Fruit fly (Drosophila melanogaster) whole organism, wandering third instar larva: Measurements from ENCODE around the gene CG9933.

Experiments
- Abd-B ChIP-seq: fragments of >200 bp; optimal IDR thresholded peaks from 2 replicates; lab custom pipeline; 2017; ENCODE audit warnings: missing biosample characterization, missing genetic modification characterization
- CG9705 ChIP-seq: fragments of 200-800 bp; sonication (Bioruptor generic); optimal IDR thresholded peaks from 2 replicates; lab custom pipeline; 2018; ENCODE audit warnings: missing biosample characterization, mild to moderate bottlenecking, missing genetic modification characterization
- CrebA ChIP-seq: fragments of 200-800 bp; sonication (Bioruptor generic); optimal IDR thresholded peaks from 2 replicates; lab custom pipeline; 2016; ENCODE audit warnings: missing biosample characterization, mild to moderate bottlenecking, missing genetic modification characterization, borderline replicate concordance
- Dif ChIP-seq: fragments of 200-275, 200-300 bp; sonication (Bioruptor generic); optimal IDR thresholded peaks from 2 replicates; lab custom pipeline; 2018; ENCODE audit warnings: missing biosample characterization, missing genetic modification characterization; ENCODE audit not compliant: partially characterized antibody
- Hnf4 ChIP-seq: fragments of 200-800 bp; sonication (Bioruptor generic); optimal IDR thresholded peaks from 2 replicates; lab custom pipeline; 2016; ENCODE audit warnings: missing biosample characterization, mild to moderate bottlenecking, missing genetic modification characterization
- Hr78 ChIP-seq: fragments of >200 bp; optimal IDR thresholded peaks from 2 replicates; lab custom pipeline; 2017; ENCODE audit warnings: missing biosample characterization, missing genetic modification characterization
- Jra ChIP-seq: sonication (Bioruptor generic); optimal IDR thresholded peaks from 2 replicates; lab custom pipeline; 2016; ENCODE audit warnings: missing biosample characterization, missing genetic modification characterization
- Mio ChIP-seq: sonication (Bioruptor generic); optimal IDR thresholded peaks from 2 replicates; lab custom pipeline; 2016; ENCODE audit warnings: missing biosample characterization, missing genetic modification characterization
- Myc ChIP-seq: fragments of >200 bp; optimal IDR thresholded peaks from 2 replicates; lab custom pipeline; 2017
- N ChIP-seq: fragments of >200 bp; optimal IDR thresholded peaks from 2 replicates; lab custom pipeline; 2018; ENCODE audit warnings: missing biosample characterization, missing external identifiers, missing genetic modification characterization
- OdsH ChIP-seq: fragments of 200-800 bp; sonication (Bioruptor generic); optimal IDR thresholded peaks from 2 replicates; lab custom pipeline; 2016; ENCODE audit warnings: missing biosample characterization, mild to moderate bottlenecking, missing genetic modification characterization
- Rel ChIP-seq, 2 experiments: fragments of 200-800 bp; sonication (Bioruptor generic) in 1 of 2; optimal IDR thresholded peaks; 2 replicates in 1 of 2; 3 replicates in 1 of 2; lab custom pipeline; 2016 to 2019; ENCODE audit warnings: mild to moderate bottlenecking in 2 of 2, missing biosample characterization in 2 of 2, missing genetic modification characterization in 2 of 2, moderate library complexity in 1 of 2
- Sp1 ChIP-seq: fragments of 200-800 bp; sonication (Bioruptor generic); optimal IDR thresholded peaks from 3 replicates; lab custom pipeline; 2019; ENCODE audit warnings: missing biosample characterization, mild to moderate bottlenecking, missing genetic modification characterization, moderate library complexity
- Vsx2 ChIP-seq: fragments of 200-300, 225-300 bp; sonication (Bioruptor generic); optimal IDR thresholded peaks from 2 replicates; lab custom pipeline; 2018; ENCODE audit warnings: missing biosample characterization, missing genetic modification characterization; ENCODE audit not compliant: partially characterized antibody
- br ChIP-seq: fragments of 200-800 bp; sonication (Bioruptor generic); optimal IDR thresholded peaks from 2 replicates; lab custom pipeline; 2016; ENCODE audit warnings: missing biosample characterization, missing genetic modification characterization
- brk ChIP-seq: fragments of 200-800 bp; sonication (Bioruptor generic); optimal IDR thresholded peaks from 2 replicates; lab custom pipeline; 2016; ENCODE audit warnings: missing biosample characterization, mild to moderate bottlenecking, missing genetic modification characterization
- dl ChIP-seq, 2 experiments: fragments of 175-275, 200-275 bp in 1 of 2; fragments of 200-275 bp in 1 of 2; sonication (Bioruptor generic); optimal IDR thresholded peaks; lab custom pipeline; 2018; ENCODE audit warnings: mild to moderate bottlenecking in 2 of 2, missing biosample characterization in 2 of 2, missing genetic modification characterization in 2 of 2, moderate library complexity in 2 of 2; ENCODE audit not compliant: partially characterized antibody in 2 of 2, insufficient read depth in 1 of 2
- ey ChIP-seq: fragments of 200-800 bp; sonication (Bioruptor generic); optimal IDR thresholded peaks from 2 replicates; lab custom pipeline; 2016; ENCODE audit warnings: missing biosample characterization, missing genetic modification characterization
- foxo ChIP-seq, 2 experiments: fragments of 200-800 bp; sonication (Bioruptor generic); optimal IDR thresholded peaks; 2 replicates in 1 of 2; 3 replicates in 1 of 2; lab custom pipeline; 2016 to 2017; ENCODE audit warnings: missing biosample characterization in 2 of 2, missing genetic modification characterization in 2 of 2
- fru ChIP-seq: fragments of 200-800 bp; sonication (Bioruptor generic); optimal IDR thresholded peaks from 3 replicates; lab custom pipeline; 2016; ENCODE audit warnings: missing biosample characterization, mild to moderate bottlenecking, missing genetic modification characterization
- h ChIP-seq: fragments of 200-800 bp; sonication (Bioruptor generic); optimal IDR thresholded peaks from 3 replicates; lab custom pipeline; 2016; ENCODE audit warnings: missing biosample characterization, mild to moderate bottlenecking, missing genetic modification characterization
- jim ChIP-seq: fragments of 175-275, 200-325 bp; sonication (Bioruptor generic); optimal IDR thresholded peaks from 2 replicates; lab custom pipeline; 2016; ENCODE audit warnings: missing biosample characterization, mild to moderate bottlenecking, missing genetic modification characterization
- lola ChIP-seq: fragments of >200 bp; optimal IDR thresholded peaks from 2 replicates; lab custom pipeline; 2017; ENCODE audit warnings: missing biosample characterization, missing genetic modification characterization
- pan ChIP-seq: fragments of >200 bp; optimal IDR thresholded peaks from 2 replicates; lab custom pipeline; 2017
- psq ChIP-seq: fragments of 200-800 bp; sonication (Bioruptor generic); optimal IDR thresholded peaks from 3 replicates; lab custom pipeline; 2017; ENCODE audit warnings: missing biosample characterization, mild to moderate bottlenecking, missing genetic modification characterization, moderate library complexity
- sage ChIP-seq: fragments of 200-800 bp; sonication (Bioruptor generic); optimal IDR thresholded peaks from 2 replicates; lab custom pipeline; 2016; ENCODE audit warnings: missing biosample characterization, mild to moderate bottlenecking, missing genetic modification characterization
- sv ChIP-seq: fragments of 200-800 bp; sonication (Bioruptor generic); optimal IDR thresholded peaks from 3 replicates; lab custom pipeline; 2016; ENCODE audit warnings: missing biosample characterization, missing genetic modification characterization
- tai ChIP-seq: sonication (Bioruptor generic); optimal IDR thresholded peaks from 2 replicates; lab custom pipeline; 2016; ENCODE audit warnings: missing biosample characterization, missing genetic modification characterization
- usp ChIP-seq: fragments of >200 bp; optimal IDR thresholded peaks from 2 replicates; lab custom pipeline; 2017; ENCODE audit warnings: missing biosample characterization, missing genetic modification characterization
- woc ChIP-seq: sonication (Bioruptor generic); optimal IDR thresholded peaks from 2 replicates; lab custom pipeline; 2016; ENCODE audit warnings: missing biosample characterization, mild to moderate bottlenecking, missing genetic modification characterization

CG9933 gene

DNA sequence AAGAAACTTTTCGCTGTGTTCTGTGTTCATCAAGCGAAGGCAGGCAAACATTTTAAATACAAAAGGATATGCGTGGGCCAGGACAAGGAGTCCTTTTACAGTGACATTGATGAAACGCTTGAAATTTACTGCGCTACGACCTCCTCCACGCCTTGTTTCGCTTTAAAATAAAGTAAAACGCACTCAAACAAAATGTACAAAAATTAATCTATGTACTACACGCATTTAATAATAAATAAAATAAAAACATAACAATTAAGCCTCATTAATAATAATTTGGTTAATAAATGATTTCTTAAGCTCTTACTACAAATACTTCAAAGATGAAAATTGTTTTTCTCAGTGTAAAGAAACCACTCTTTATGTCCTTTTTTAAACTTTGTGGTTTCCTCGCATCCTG, 36.1 kb downstream of the CG9933 start:
- TF ChIP-seq psq (GFP tag; lab: Kevin White, UChicago), result no peak
- no peak for TF ChIP-seq woc (GFP tag; lab: Kevin White, UChicago)
- TF ChIP-seq Hnf4, result no peak
- TF ChIP-seq jim (GFP tag; lab: Kevin White, UChicago), result no peak
- TF ChIP-seq sage, result no peak
- TF ChIP-seq brk (GFP tag; lab: Kevin White, UChicago), result no peak
- TF ChIP-seq CG9705 (GFP tag; lab: Kevin White, UChicago), result no peak
- no peak for TF ChIP-seq pan (lab: Kevin White, UChicago)
- TF ChIP-seq h, result no peak
- TF ChIP-seq N (GFP tag; lab: Kevin White, UChicago), result no peak
- no peak for TF ChIP-seq Vsx2
- no peak for TF ChIP-seq Abd-B (GFP tag; lab: Kevin White, UChicago)
- TF ChIP-seq br (GFP tag; lab: Kevin White, UChicago), result no peak

DNA sequence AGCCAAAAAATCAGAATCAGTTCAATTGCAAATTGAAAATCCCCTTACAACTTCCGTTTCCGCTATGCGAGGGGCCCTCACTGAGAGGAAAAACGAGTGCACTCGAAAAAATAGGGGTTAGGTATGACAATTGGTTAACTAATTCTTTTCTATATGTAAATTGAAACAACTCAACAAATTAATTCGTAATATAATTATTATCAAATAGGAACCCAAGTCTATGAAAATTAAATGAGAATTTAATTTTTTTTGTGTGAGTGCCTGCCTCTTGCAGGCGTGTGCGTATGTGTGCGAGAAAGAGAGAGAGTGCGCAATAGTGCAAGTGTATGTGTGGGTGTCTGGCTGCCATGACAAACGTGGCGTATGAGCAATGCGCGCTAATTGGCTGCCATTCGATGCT, 39.0 kb downstream of the CG9933 start:
- TF ChIP-seq Hr78 (GFP tag; lab: Kevin White, UChicago) (no peak), jim (GFP tag; lab: Kevin White, UChicago) (no peak), foxo (GFP tag; optimal IDR thresholded peaks at IDR 0.05; lab: Kevin White, UChicago) (peak in 1 of 2 experiments; percentile 29), ey (peak; percentile 20), Dif (no peak), fru (peak; percentile 5)

DNA sequence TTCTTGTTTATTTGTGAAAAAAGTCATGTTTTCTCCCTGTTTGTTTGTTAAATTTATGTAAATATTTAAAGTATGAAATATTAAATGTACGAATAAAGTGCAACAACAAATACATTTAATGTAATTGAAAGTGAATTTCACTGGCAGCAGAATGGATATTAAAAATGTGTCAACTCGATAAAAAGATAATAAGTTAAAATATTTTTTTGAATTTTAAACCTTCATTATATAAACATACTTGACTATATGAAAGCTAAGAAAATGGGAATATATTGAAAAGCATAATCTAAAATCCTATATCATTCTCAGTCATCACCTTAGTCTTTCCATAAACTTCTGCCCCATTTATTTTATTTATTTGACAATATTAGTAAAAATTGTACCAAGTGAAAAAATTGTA, 42.6 kb downstream of the CG9933 start, which contains the start of gene Vha68-3:
Vha68-3 (plus strand) TSS at position 301 of the 400 bp plus-strand sequence.
- no peak for TF ChIP-seq lola (GFP tag; lab: Kevin White, UChicago)
- TF ChIP-seq usp (GFP tag; lab: Kevin White, UChicago), result no peak
- no peak for TF ChIP-seq tai
- TF ChIP-seq Mio (GFP tag; lab: Kevin White, UChicago), result no peak
- no peak for TF ChIP-seq sage
- TF ChIP-seq Dif, result no peak

DNA sequence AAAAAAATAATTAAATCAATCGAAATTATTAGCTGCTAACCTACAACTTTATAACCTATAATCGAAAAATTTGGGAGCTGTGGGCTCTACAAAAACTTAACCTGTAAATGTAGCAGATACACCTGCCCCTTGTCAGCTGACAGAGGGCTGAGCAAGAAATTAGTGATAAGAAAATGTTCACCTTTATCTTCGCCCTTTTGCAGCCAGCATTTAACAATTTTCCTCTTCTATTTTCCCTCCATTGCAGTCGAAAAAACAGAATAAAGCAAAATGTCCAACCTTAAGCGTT, 45.8 kb downstream of the CG9933 start:
- TF ChIP-seq Rel (GFP tag; optimal IDR thresholded peaks at IDR 0.05; lab: Kevin White, UChicago) (no peak), Rel (tag; optimal IDR thresholded peaks at IDR 0.05; lab: Kevin White, UChicago) (no peak), CrebA (GFP tag; lab: Kevin White, UChicago) (no peak), foxo (GFP tag; optimal IDR thresholded peaks at IDR 0.05; lab: Kevin White, UChicago) (no peak), sv (GFP tag; lab: Kevin White, UChicago) (no peak), pan (lab: Kevin White, UChicago) (no peak), OdsH (GFP tag; lab: Kevin White, UChicago) (no peak), fru (no peak), Sp1 (GFP tag; lab: Kevin White, UChicago) (no peak), N (GFP tag; lab: Kevin White, UChicago) (no peak), ey (no peak), psq (GFP tag; lab: Kevin White, UChicago) (no peak), sage (no peak), Jra (GFP tag; lab: Kevin White, UChicago) (no peak), Abd-B (GFP tag; lab: Kevin White, UChicago) (no peak), Myc (no peak), dl (GFP tag; optimal IDR thresholded peaks at IDR 0.05; lab: Kevin White, UChicago; ENCODE audit: insufficient read depth in 1 of 2, partially characterized antibody in 2 of 2) (no peak)

DNA sequence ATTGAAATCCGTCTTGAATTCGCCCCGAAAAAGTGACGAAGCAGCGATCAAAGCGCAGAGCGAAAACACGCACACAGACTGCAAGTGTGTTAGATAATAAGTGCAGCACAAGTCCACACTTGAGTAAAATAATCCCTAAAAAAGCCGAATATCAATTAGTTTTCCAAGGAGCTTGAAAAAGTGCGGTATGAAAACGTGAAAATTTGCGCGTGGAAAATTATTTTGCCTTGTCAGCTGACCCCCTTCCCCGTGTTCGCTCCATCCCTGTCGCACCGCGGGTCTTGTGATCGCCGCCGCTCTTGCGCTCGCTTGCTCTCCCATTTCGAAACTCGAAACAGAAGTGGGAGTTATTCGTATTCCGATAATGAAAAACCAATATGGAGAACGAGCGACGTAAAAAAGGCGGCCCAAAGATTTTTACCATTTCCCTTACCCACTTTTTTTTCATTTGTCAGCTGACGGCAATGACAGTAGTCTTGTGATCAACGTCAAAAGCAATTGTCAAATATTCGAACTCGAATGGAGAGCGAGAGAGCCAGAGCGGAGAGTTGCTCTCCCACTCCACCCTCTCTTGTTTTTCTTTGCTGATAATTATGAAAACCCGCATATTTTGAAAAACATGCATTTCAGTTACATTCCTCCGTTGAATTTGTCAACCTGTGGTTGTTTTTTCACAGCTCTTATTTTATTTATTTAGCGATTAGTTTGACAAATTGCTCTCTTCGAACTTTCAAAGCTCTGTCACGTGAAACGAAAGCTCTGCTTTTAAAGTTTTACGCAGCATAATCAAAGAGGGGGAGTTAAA, 46.3 kb downstream of the CG9933 start:
- TF ChIP-seq psq (GFP tag; lab: Kevin White, UChicago) (peak; percentile 90), tai (no peak), sage (peak; percentile 1), CrebA (GFP tag; lab: Kevin White, UChicago) (peak; percentile 51), ey (no peak), Dif (peak; percentile 19)
